Fruit fly (Drosophila melanogaster) whole organism, pupa: ENCODE data around the gene RhoGAP15B.

Experiments
- CG10348 ChIP-seq: fragments of 200-800 bp; sonication (Bioruptor generic); IDR thresholded peaks from 2 replicates; pipeline ENCODE4 v1.3.6; 2022; ENCODE audit warnings: missing biosample characterization, missing genetic modification characterization
- CG12605 ChIP-seq: fragments of 200-800 bp; sonication (Bioruptor generic); IDR thresholded peaks from 2 replicates; pipeline ENCODE4 v1.3.6; 2022; ENCODE audit warnings: missing biosample characterization, missing genetic modification characterization
- CG13204 ChIP-seq: fragments of 200-800 bp; sonication (Bioruptor generic); optimal IDR thresholded peaks from 2 replicates; lab custom pipeline; 2018; ENCODE audit warnings: missing biosample characterization, mild to moderate bottlenecking, missing genetic modification characterization, moderate library complexity
- CG14655 ChIP-seq: fragments of 200-800 bp; sonication (Bioruptor generic); optimal IDR thresholded peaks from 3 replicates; lab custom pipeline; 2017; ENCODE audit warnings: mild to moderate bottlenecking, missing biosample characterization, missing genetic modification reagents, missing genetic modification characterization
- CG15710 ChIP-seq: fragments of 200-800 bp; sonication (Bioruptor generic); optimal IDR thresholded peaks from 2 replicates; lab custom pipeline; 2018; ENCODE audit warnings: missing biosample characterization, mild to moderate bottlenecking, missing genetic modification characterization, moderate library complexity
- CG17806 ChIP-seq: fragments of 200-800 bp; sonication (Bioruptor generic); optimal IDR thresholded peaks from 2 replicates; lab custom pipeline; 2018; ENCODE audit warnings: missing biosample characterization, mild to moderate bottlenecking, missing genetic modification characterization, moderate library complexity
- CG32121 ChIP-seq: fragments of 200-800 bp; sonication (Bioruptor generic); IDR thresholded peaks from 2 replicates; pipeline ENCODE4 v1.3.6; 2022; ENCODE audit warnings: missing biosample characterization, missing genetic modification characterization
- CG34367 ChIP-seq: fragments of 200-800 bp; sonication (Bioruptor generic); optimal IDR thresholded peaks from 2 replicates; lab custom pipeline; 2018; ENCODE audit warnings: missing biosample characterization, mild to moderate bottlenecking, missing genetic modification characterization
- CG4496 ChIP-seq: fragments of 200-800 bp; sonication (Bioruptor generic); IDR thresholded peaks from 3 replicates; pipeline ENCODE4 v1.3.6; 2022; ENCODE audit warnings: missing biosample characterization, missing genetic modification characterization
- CG8159 ChIP-seq: fragments of 200-800 bp; sonication (Bioruptor generic); optimal IDR thresholded peaks from 3 replicates; lab custom pipeline; 2018; ENCODE audit warnings: missing biosample characterization, mild to moderate bottlenecking, missing genetic modification characterization, moderate library complexity
- CG8301 ChIP-seq: fragments of 200-800 bp; sonication (Bioruptor generic); optimal IDR thresholded peaks from 2 replicates; lab custom pipeline; 2018; ENCODE audit warnings: missing biosample characterization, mild to moderate bottlenecking, missing genetic modification characterization
- CG9948 ChIP-seq: fragments of 200-800 bp; sonication (Bioruptor generic); optimal IDR thresholded peaks from 2 replicates; lab custom pipeline; 2018; ENCODE audit warnings: missing biosample characterization, mild to moderate bottlenecking, missing genetic modification characterization, moderate library complexity
- D1 ChIP-seq: fragments of 200-800 bp; sonication (Bioruptor generic); optimal IDR thresholded peaks from 2 replicates; lab custom pipeline; 2018; ENCODE audit warnings: missing biosample characterization, mild to moderate bottlenecking, missing genetic modification characterization, moderate library complexity
- EcR ChIP-seq: fragments of 200-800 bp; sonication (Bioruptor generic); optimal IDR thresholded peaks from 3 replicates; lab custom pipeline; 2019; ENCODE audit warnings: missing biosample characterization, missing genetic modification characterization, mild to moderate bottlenecking, moderate library complexity, missing genetic modification reagents
- Ets98B ChIP-seq: fragments of 200-800 bp; sonication (Bioruptor generic); IDR thresholded peaks from 2 replicates; pipeline ENCODE4 v1.3.6; 2022; ENCODE audit warnings: missing biosample characterization, missing genetic modification characterization
- Pif1A ChIP-seq: fragments of 200-800 bp; sonication (Bioruptor generic); optimal IDR thresholded peaks from 3 replicates; lab custom pipeline; 2016; ENCODE audit warnings: missing biosample characterization, missing genetic modification characterization
- Pif1B ChIP-seq: fragments of 200-800 bp; sonication (Bioruptor generic); optimal IDR thresholded peaks from 3 replicates; lab custom pipeline; 2016; ENCODE audit warnings: missing biosample characterization, missing genetic modification characterization
- Snoo ChIP-seq: fragments of 200-800 bp; sonication (Bioruptor generic); optimal IDR thresholded peaks from 3 replicates; lab custom pipeline; 2017; ENCODE audit warnings: missing biosample characterization, mild to moderate bottlenecking, missing genetic modification characterization, inconsistent platforms
- fd96Ca ChIP-seq: fragments of 200-800 bp; sonication (Bioruptor generic); IDR thresholded peaks from 3 replicates; pipeline ENCODE4 v1.3.6; 2022; ENCODE audit warnings: missing biosample characterization, missing genetic modification characterization
- gl ChIP-seq: fragments of 200-800 bp; sonication (Bioruptor generic); optimal IDR thresholded peaks from 2 replicates; lab custom pipeline; 2018; ENCODE audit warnings: missing biosample characterization, mild to moderate bottlenecking, missing genetic modification characterization
- rn ChIP-seq: fragments of 200-800 bp; sonication (Bioruptor generic); IDR thresholded peaks from 2 replicates; pipeline ENCODE4 v1.3.6; 2022; ENCODE audit warnings: missing biosample characterization, missing genetic modification characterization

RhoGAP15B gene

DNA sequence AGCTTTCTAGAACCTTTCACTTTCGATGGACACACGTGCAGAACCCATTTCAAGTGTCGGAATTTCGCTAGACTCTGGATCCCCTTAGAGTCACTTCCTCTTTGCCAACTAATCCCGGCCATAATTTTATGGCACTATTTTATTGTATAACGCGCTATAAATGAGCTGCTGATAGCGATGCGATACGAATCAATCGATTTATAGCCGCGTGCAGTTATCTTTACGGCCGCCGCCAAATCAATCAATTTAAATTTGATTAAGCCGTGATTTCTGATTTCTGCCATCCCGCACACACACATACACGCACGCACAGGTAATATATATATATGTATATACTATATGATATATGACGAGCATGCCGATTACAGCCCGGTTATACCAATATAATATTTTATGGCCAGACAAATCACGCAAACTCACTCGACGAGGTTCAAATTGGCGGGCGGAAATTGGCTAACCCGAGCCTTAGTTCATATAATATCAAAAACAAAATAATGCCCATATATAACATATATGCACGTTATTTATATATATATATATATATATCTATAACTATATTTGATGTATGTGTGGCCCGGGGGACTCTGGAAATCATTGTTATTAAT, 22.3 kb upstream of the RhoGAP15B start:
- no peak for TF ChIP-seq CG17806
- no peak for TF ChIP-seq Snoo (tag; lab: Kevin White, UChicago)
- TF ChIP-seq fd96Ca (GFP tag; lab: Robert Waterston, UW), result 0 out of 3 replicates have a peak, but pooled peaks have one; percentile 8
- TF ChIP-seq CG8159 (tag; lab: Kevin White, UChicago), result no peak

DNA sequence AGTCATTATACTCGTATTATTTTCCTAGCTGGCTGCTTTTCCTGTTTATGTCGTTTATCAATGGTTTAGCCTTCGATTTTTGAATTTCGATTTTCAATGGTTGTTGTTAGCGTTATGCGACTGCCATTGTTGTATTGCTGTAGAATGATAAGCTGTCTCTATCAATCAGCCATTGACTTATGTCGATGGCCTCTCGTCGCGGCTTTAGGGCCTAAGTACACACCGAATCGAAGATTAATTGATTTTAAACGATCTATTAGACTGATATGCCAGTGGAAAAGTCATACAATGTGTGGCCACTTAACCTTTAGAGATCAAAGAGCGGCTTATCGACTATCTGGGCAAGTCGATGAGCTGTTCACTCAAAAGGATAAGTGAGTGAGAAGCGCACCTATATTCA, 20.5 kb upstream of the RhoGAP15B start:
- no peak for TF ChIP-seq CG8301 (tag; lab: Kevin White, UChicago)
- TF ChIP-seq D1 (tag; lab: Kevin White, UChicago), result no peak
- TF ChIP-seq CG15710 (tag; lab: Kevin White, UChicago), result no peak
- no peak for TF ChIP-seq CG13204 (GFP tag; lab: Kevin White, UChicago)
- TF ChIP-seq Ets98B, result no peak
- TF ChIP-seq Snoo (tag; lab: Kevin White, UChicago), result no peak
- no peak for TF ChIP-seq CG9948 (tag; lab: Kevin White, UChicago)
- no peak for TF ChIP-seq EcR (GFP tag; lab: Kevin White, UChicago)
- no peak for TF ChIP-seq CG4496
- TF ChIP-seq CG32121 (GFP tag; lab: Robert Waterston, UW), result no peak
- no peak for TF ChIP-seq CG17806
- TF ChIP-seq CG12605 (GFP tag; lab: Robert Waterston, UW), result no peak

- no peak for TF ChIP-seq CG34367
- no peak for TF ChIP-seq CG9948 (tag; lab: Kevin White, UChicago)
- no peak for TF ChIP-seq Pif1B
- no peak for TF ChIP-seq CG8159 (tag; lab: Kevin White, UChicago)
- no peak for TF ChIP-seq Ets98B
Measured at dm6 chrX:16923503-16923902, 19.6 kb upstream of the RhoGAP15B start.

DNA sequence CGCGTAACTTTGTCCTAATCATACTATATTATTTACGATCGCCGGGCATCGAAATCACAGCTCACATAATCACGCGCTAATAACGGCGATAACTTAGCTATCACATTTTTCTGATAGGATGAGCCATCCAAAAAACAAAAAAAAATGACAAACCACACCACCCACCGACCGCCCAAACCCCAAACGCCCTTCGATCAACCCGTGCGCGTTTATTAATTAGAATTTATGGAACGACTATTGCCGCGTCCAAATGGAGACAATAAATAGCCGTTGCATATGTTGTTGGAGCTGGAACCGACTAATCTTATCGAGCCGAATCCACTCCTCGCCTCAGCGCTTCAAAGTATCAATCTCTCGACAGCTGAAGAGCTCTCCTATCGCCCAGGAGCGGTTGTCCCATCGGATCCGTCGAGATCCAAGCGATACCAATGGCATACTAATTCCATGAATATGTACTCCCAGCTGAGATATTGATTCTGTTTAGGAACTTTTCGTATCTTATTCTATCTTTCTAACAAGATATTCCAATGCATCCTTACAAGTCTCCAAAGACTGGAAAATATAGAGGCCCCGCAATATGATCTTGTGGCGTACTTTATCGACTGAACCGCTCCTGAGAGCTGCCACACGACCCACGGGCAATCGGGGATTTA, 18.9 kb upstream of the RhoGAP15B start:
- TF ChIP-seq D1 (tag; lab: Kevin White, UChicago), result no peak
- no peak for TF ChIP-seq EcR (GFP tag; lab: Kevin White, UChicago)
- TF ChIP-seq Ets98B, result no peak
- no peak for TF ChIP-seq CG12605 (GFP tag; lab: Robert Waterston, UW)
- no peak for TF ChIP-seq gl (tag; lab: Kevin White, UChicago)
- no peak for TF ChIP-seq Pif1A (GFP tag; lab: Kevin White, UChicago)
- TF ChIP-seq rn (GFP tag; lab: Robert Waterston, UW), result no peak
- no peak for TF ChIP-seq CG4496
- no peak for TF ChIP-seq Snoo (tag; lab: Kevin White, UChicago)

DNA sequence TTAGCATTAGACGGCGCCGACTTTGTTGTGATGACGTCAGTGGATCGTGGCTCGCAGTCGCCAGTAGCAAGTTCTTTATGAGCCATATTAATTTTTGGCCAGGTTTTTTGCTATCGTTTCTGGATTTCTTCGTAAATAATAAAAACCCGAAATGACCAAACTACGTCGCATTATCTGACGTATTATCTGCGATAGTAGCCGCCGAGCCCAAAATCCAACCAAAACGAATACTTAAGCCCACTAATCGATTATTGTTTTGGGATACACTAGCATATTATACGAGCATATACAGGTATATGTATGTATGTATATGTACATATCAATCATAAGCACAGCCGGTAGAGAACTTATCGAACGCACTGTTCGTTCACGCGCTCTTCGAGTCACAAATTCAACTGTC, 16.4 kb upstream of the RhoGAP15B start:
- TF ChIP-seq Pif1B (no peak), fd96Ca (GFP tag; lab: Robert Waterston, UW) (no peak)

dm6 chrX:16930465-16931286, 12.4 kb upstream of the RhoGAP15B start:
- peak; percentile 55 for TF ChIP-seq rn (GFP tag; lab: Robert Waterston, UW)
- peak; percentile 26 for TF ChIP-seq CG13204 (GFP tag; lab: Kevin White, UChicago)
- TF ChIP-seq CG17806, result peak; percentile 74
- TF ChIP-seq Pif1B, result peak; percentile 48
- peak; percentile 80 for TF ChIP-seq CG15710 (tag; lab: Kevin White, UChicago)
- peak; percentile 75 for TF ChIP-seq CG8159 (tag; lab: Kevin White, UChicago)
- peak; percentile 84 for TF ChIP-seq CG4496
- TF ChIP-seq CG12605 (GFP tag; lab: Robert Waterston, UW), result peak; percentile 52
- no peak for TF ChIP-seq EcR (GFP tag; lab: Kevin White, UChicago)
- TF ChIP-seq CG32121 (GFP tag; lab: Robert Waterston, UW), result peak; percentile 83
- TF ChIP-seq D1 (tag; lab: Kevin White, UChicago), result peak; percentile 10
- peak; percentile 24 for TF ChIP-seq gl (tag; lab: Kevin White, UChicago)
- TF ChIP-seq Snoo (tag; lab: Kevin White, UChicago), result peak; percentile 63
- TF ChIP-seq Ets98B, result peak; percentile 56
- no peak for TF ChIP-seq CG10348
- TF ChIP-seq CG34367, result peak; percentile 70
- TF ChIP-seq CG9948 (tag; lab: Kevin White, UChicago), result peak; percentile 69
- peak; percentile 79 for TF ChIP-seq CG14655 (GFP tag; lab: Kevin White, UChicago)
- peak; percentile 76 for TF ChIP-seq CG8301 (tag; lab: Kevin White, UChicago)
- TF ChIP-seq fd96Ca (GFP tag; lab: Robert Waterston, UW), result no peak; the same call in 2 of the 3 replicates
- peak; percentile 70 for TF ChIP-seq Pif1A (GFP tag; lab: Kevin White, UChicago)
- TF ChIP-seq, all 21 proteins: peak for 18
